Comparison of ENCODE assay signal across 1 fruit fly cellular context in the genomic region with DNA sequence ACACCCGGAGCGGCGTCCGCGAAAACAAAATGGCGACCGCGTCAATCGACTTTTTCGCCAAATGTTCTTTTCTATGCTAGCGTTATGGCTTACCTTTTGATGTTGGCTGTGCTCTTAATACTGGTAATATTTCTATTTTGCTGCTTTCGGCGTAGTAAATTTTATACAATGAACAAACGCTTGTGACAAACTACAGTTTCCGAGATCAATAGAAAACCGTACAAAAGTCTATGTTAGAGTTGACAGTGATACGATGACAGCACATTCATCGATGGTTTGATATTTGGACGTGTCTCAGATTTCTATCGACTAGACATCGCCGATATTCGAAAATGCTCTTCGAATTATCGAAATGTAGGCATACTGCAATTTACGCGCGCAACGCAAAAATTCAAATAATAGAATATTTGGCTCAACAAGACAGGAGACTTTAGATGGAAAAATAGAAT.
TF ChIP-seq lines count a peak whose summit lies in the region.

A gene (minus strand): TSS at position 255 of the 449 bp plus-strand sequence.

TF ChIP-seq in whole organism, embryonic, 481 proteins besides CTCF, POLR2A, EP300 and RAD21 (continued from another document):
- TF ChIP-seq Doc3 (GFP tag; IDR thresholded peaks at IDR 0.05; lab: Robert Waterston, UW; ENCODE audit: partially characterized antibody) (no peak), CHES-1-like (GFP tag; optimal IDR thresholded peaks at IDR 0.05; lab: Kevin White, UChicago) (peak; percentile 49), CG6254 (GFP tag; optimal IDR thresholded peaks at IDR 0.05; lab: Kevin White, UChicago) (no peak), dpn (GFP tag; optimal IDR thresholded peaks at IDR 0.05; lab: Kevin White, UChicago) (no peak), vvl (GFP tag; IDR thresholded peaks at IDR 0.05; lab: Robert Waterston, UW) (no peak), Dip3 (GFP tag; optimal IDR thresholded peaks at IDR 0.05; lab: Kevin White, UChicago) (no peak), sug (tag; optimal IDR thresholded peaks at IDR 0.05; lab: Kevin White, UChicago) (peak; percentile 32), kah (GFP tag; optimal IDR thresholded peaks at IDR 0.05; lab: Kevin White, UChicago) (no peak), CG1602 (GFP tag; optimal IDR thresholded peaks at IDR 0.05; lab: Kevin White, UChicago) (no peak), luna (GFP tag; optimal IDR thresholded peaks at IDR 0.05; lab: Kevin White, UChicago) (no peak), CG8924 (tag; optimal IDR thresholded peaks at IDR 0.05; lab: Kevin White, UChicago) (peak; percentile 17), zen (tag; optimal IDR thresholded peaks at IDR 0.05; lab: Kevin White, UChicago) (peak; percentile 43), Atf3 (GFP tag; optimal IDR thresholded peaks at IDR 0.05; lab: Kevin White, UChicago) (no peak), Nf-YA (GFP tag; IDR thresholded peaks at IDR 0.05; lab: Robert Waterston, UW) (no peak), CG7745 (tag; optimal IDR thresholded peaks at IDR 0.05; lab: Kevin White, UChicago) (peak; percentile 1), CG7271 (tag; optimal IDR thresholded peaks at IDR 0.05; lab: Kevin White, UChicago) (peak; percentile 33), vfl (GFP tag; optimal IDR thresholded peaks at IDR 0.05; lab: Kevin White, UChicago) (peak; percentile 34), abd-A (tag; optimal IDR thresholded peaks at IDR 0.05; lab: Kevin White, UChicago) (no peak), trem (tag; optimal IDR thresholded peaks at IDR 0.05; lab: Kevin White, UChicago) (peak; percentile 77), Sry-δ (GFP tag; optimal IDR thresholded peaks at IDR 0.05; lab: Kevin White, UChicago) (peak; percentile 98), CG9797 (GFP tag; optimal IDR thresholded peaks at IDR 0.05; lab: Kevin White, UChicago) (peak; percentile 63), Aef1 (GFP tag; IDR thresholded peaks at IDR 0.05; lab: Robert Waterston, UW) (no peak), CG7786 (GFP tag; optimal IDR thresholded peaks at IDR 0.05; lab: Kevin White, UChicago) (peak; percentile 32), salm (tag; optimal IDR thresholded peaks at IDR 0.05; lab: Kevin White, UChicago) (no peak), gcm2 (GFP tag; optimal IDR thresholded peaks at IDR 0.05; lab: Kevin White, UChicago) (no peak), lmd (GFP tag; IDR thresholded peaks at IDR 0.05; lab: Robert Waterston, UW) (no peak), Xrp1 (GFP tag; IDR thresholded peaks at IDR 0.05; lab: Robert Waterston, UW) (no peak), CG1024 (GFP tag; IDR thresholded peaks at IDR 0.05; lab: Robert Waterston, UW) (no peak), CG8359 (GFP tag; optimal IDR thresholded peaks at IDR 0.05; lab: Kevin White, UChicago; ENCODE audit: borderline replicate concordance) (no peak), stc (GFP tag; IDR thresholded peaks at IDR 0.05; lab: Robert Waterston, UW) (no peak), HmgD (GFP tag; optimal IDR thresholded peaks at IDR 0.05; lab: Kevin White, UChicago) (peak; percentile 85), slp2 (GFP tag; optimal IDR thresholded peaks at IDR 0.05; lab: Kevin White, UChicago) (no peak), CG33213 (GFP tag; optimal IDR thresholded peaks at IDR 0.05; lab: Kevin White, UChicago) (peak; percentile 7), Dad (GFP tag; optimal IDR thresholded peaks at IDR 0.05; lab: Kevin White, UChicago) (no peak), CG31224 (GFP tag; IDR thresholded peaks at IDR 0.05; lab: Robert Waterston, UW) (no peak), CG6683 (GFP tag; optimal IDR thresholded peaks at IDR 0.05; lab: Kevin White, UChicago) (no peak), CG42726 (GFP tag; IDR thresholded peaks at IDR 0.05; lab: Robert Waterston, UW; ENCODE audit: partially characterized antibody) (no peak), CG12942 (GFP tag; optimal IDR thresholded peaks at IDR 0.05; lab: Kevin White, UChicago) (no peak), gsb-n (tag; optimal IDR thresholded peaks at IDR 0.05; lab: Kevin White, UChicago) (no peak), CG12236 (GFP tag; optimal IDR thresholded peaks at IDR 0.05; lab: Kevin White, UChicago) (no peak), TFAM (GFP tag; optimal IDR thresholded peaks at IDR 0.05; lab: Kevin White, UChicago) (no peak), Spps (tag; optimal IDR thresholded peaks at IDR 0.05; lab: Kevin White, UChicago) (no peak), CG13624 (GFP tag; optimal IDR thresholded peaks at IDR 0.05; lab: Kevin White, UChicago) (peak; percentile 48), CG5953 (GFP tag; IDR thresholded peaks at IDR 0.05; lab: Robert Waterston, UW) (no peak), pnt (GFP tag; optimal IDR thresholded peaks at IDR 0.05; lab: Kevin White, UChicago) (no peak), D (optimal IDR thresholded peaks at IDR 0.05; lab: Kevin White, UChicago) (no peak), D (GFP tag; optimal IDR thresholded peaks at IDR 0.05; lab: Kevin White, UChicago) (no peak)
